Worm (Caenorhabditis elegans) whole organism, L4 larva: ENCODE measurements around the gene W07G1.1.

ENCODE experiments used
- D1046.2 ChIP-seq: fragments of 200-800 bp; sonication (Bioruptor generic); IDR thresholded peaks from 2 replicates; pipeline ENCODE4 v1.3.6; 2022; ENCODE audit warnings: missing genetic modification characterization, missing compliant biosample characterization
- F10B5.3 ChIP-seq: sonication (generic microtip); optimal IDR thresholded peaks from 2 replicates; lab custom pipeline; 2016; ENCODE audit warnings: mild to moderate bottlenecking, missing genetic modification characterization, missing compliant biosample characterization
- F26F4.8 ChIP-seq: fragments of 200-800 bp; sonication (Bioruptor generic); conservative IDR thresholded peaks from 2 replicates; pipeline ENCODE4 v1.3.6; 2022; ENCODE audit warnings: missing genetic modification characterization, missing compliant biosample characterization
- F44E2.7 ChIP-seq: fragments of 200-800 bp; sonication (Bioruptor generic); IDR thresholded peaks from 2 replicates; pipeline ENCODE4 v2.1.2; 2022; ENCODE audit warnings: missing genetic modification characterization, missing compliant biosample characterization
- F49E8.2 ChIP-seq: sonication (generic microtip); optimal IDR thresholded peaks from 2 replicates; lab custom pipeline; 2016; ENCODE audit warnings: missing compliant biosample characterization, mild to moderate bottlenecking, missing genetic modification characterization, borderline replicate concordance
- R02D3.7 ChIP-seq: fragments of 150-350 bp; sonication (generic microtip); optimal IDR thresholded peaks from 3 replicates; lab custom pipeline; 2014; ENCODE audit warnings: missing biosample characterization, missing genetic modification characterization
- T26A8.4 ChIP-seq: fragments of 200-800 bp; sonication (Bioruptor generic); IDR thresholded peaks from 2 replicates; pipeline ENCODE4 v1.3.6; 2022; ENCODE audit warnings: missing genetic modification characterization, missing compliant biosample characterization
- Y105C5A.15 ChIP-seq: fragments of 200-800 bp; sonication (Bioruptor generic); IDR thresholded peaks from 2 replicates; pipeline ENCODE4 v1.3.6; 2022; ENCODE audit warnings: missing genetic modification characterization, missing compliant biosample characterization
- ZK337.2 ChIP-seq: fragments of 200-800 bp; sonication (Bioruptor generic); IDR thresholded peaks from 2 replicates; pipeline ENCODE4 v1.3.6; 2022; ENCODE audit warnings: missing genetic modification reagents, missing genetic modification characterization, missing compliant biosample characterization
- aha-1 ChIP-seq: fragments of 150-350 bp; peaks from one replicate; lab custom pipeline; 2014; ENCODE audit warnings: missing biosample characterization, missing genetic modification characterization
- aly-2 ChIP-seq: sonication (generic microtip); optimal IDR thresholded peaks from 2 replicates; lab custom pipeline; 2018; ENCODE audit warnings: missing biosample characterization, missing genetic modification characterization
- ama-1 ChIP-seq: fragments of 150-350 bp; optimal IDR thresholded peaks from 2 replicates; lab custom pipeline; 2014; ENCODE audit warnings: inconsistent platforms, mixed read lengths
- attf-4 ChIP-seq: sonication (generic microtip); optimal IDR thresholded peaks from 3 replicates; lab custom pipeline; 2017; ENCODE audit warnings: missing biosample characterization, missing genetic modification characterization
- ceh-28 ChIP-seq: fragments of 150-350 bp; optimal IDR thresholded peaks from 2 replicates; lab custom pipeline; 2014; ENCODE audit warnings: missing biosample characterization, missing genetic modification reagents, missing genetic modification characterization
- ceh-32 ChIP-seq: sonication (generic microtip); optimal IDR thresholded peaks from 2 replicates; lab custom pipeline; 2016; ENCODE audit warnings: mild to moderate bottlenecking, missing genetic modification characterization, missing compliant biosample characterization; ENCODE audit not compliant: poor library complexity
- ceh-44 ChIP-seq: fragments of 200-800 bp; sonication (Bioruptor generic); IDR thresholded peaks from 2 replicates; pipeline ENCODE4 v1.3.6; 2022; ENCODE audit warnings: missing genetic modification reagents, missing genetic modification characterization, missing compliant biosample characterization
- ceh-62 ChIP-seq: sonication (generic microtip); optimal IDR thresholded peaks from 2 replicates; lab custom pipeline; 2017; ENCODE audit warnings: missing biosample characterization, missing genetic modification characterization
- ceh-82 ChIP-seq: sonication (generic microtip); optimal IDR thresholded peaks from 2 replicates; lab custom pipeline; 2017; ENCODE audit warnings: missing biosample characterization, missing genetic modification characterization
- cey-2 ChIP-seq: sonication (generic microtip); optimal IDR thresholded peaks from 3 replicates; lab custom pipeline; 2017; ENCODE audit warnings: missing genetic modification characterization, mild to moderate bottlenecking, missing compliant biosample characterization, antibody characterized with exemption, borderline replicate concordance; ENCODE audit not compliant: insufficient read depth
- daf-16 ChIP-seq, 3 experiments: sonication (generic microtip); optimal IDR thresholded peaks; 2 replicates each; lab custom pipeline; 2016 to 2017; ENCODE audit warnings: missing genetic modification characterization in 3 of 3, missing genetic modification reagents in 3 of 3, mild to moderate bottlenecking in 2 of 3, missing compliant biosample characterization in 2 of 3, missing biosample characterization in 1 of 3, moderate library complexity in 1 of 3
- daf-19 ChIP-seq: fragments of 200-800 bp; sonication (Bioruptor generic); conservative IDR thresholded peaks from 2 replicates; pipeline ENCODE4 v1.3.6; 2022; ENCODE audit warnings: missing genetic modification characterization, missing compliant biosample characterization
- dve-1 ChIP-seq: sonication (generic microtip); optimal IDR thresholded peaks from 2 replicates; lab custom pipeline; 2017; ENCODE audit warnings: antibody characterized with exemption, mild to moderate bottlenecking, missing genetic modification characterization, missing compliant biosample characterization; ENCODE audit not compliant: insufficient read depth
- egl-27 ChIP-seq: sonication (generic microtip); optimal IDR thresholded peaks from 3 replicates; lab custom pipeline; 2017; ENCODE audit warnings: missing biosample characterization, missing genetic modification reagents, missing genetic modification characterization
- fkh-10 ChIP-seq: fragments of 150-350 bp; optimal IDR thresholded peaks from 2 replicates; lab custom pipeline; 2014; ENCODE audit warnings: missing biosample characterization, missing genetic modification reagents, missing genetic modification characterization
- fos-1 ChIP-seq: fragments of 150-350 bp; optimal IDR thresholded peaks from 2 replicates; lab custom pipeline; 2014; ENCODE audit warnings: missing biosample characterization, missing genetic modification characterization
- hif-1 ChIP-seq, 2 experiments: sonication (generic microtip); optimal IDR thresholded peaks; 2 replicates each; lab custom pipeline; 2016 to 2017; ENCODE audit warnings: missing compliant biosample characterization in 2 of 2, missing genetic modification characterization in 2 of 2, missing genetic modification reagents in 2 of 2, missing genotype in 2 of 2, mild to moderate bottlenecking in 1 of 2
- jun-1 ChIP-seq: fragments of 150-350 bp; optimal IDR thresholded peaks from 2 replicates; lab custom pipeline; 2014; ENCODE audit warnings: missing biosample characterization, missing genetic modification reagents, missing genetic modification characterization
- lim-7 ChIP-seq: fragments of 200-800 bp; sonication (Bioruptor generic); IDR thresholded peaks from 2 replicates; pipeline ENCODE4 v1.3.6; 2022; ENCODE audit warnings: missing genetic modification characterization, missing compliant biosample characterization
- lin-15B ChIP-seq: fragments of 150-350 bp; sonication (generic microtip); optimal IDR thresholded peaks from 3 replicates; lab custom pipeline; 2014; ENCODE audit warnings: missing biosample characterization, missing genetic modification characterization
- lin-29 ChIP-seq: fragments of 200-800 bp; sonication (Bioruptor generic); IDR thresholded peaks from 2 replicates; pipeline ENCODE4 v1.3.6; 2022; ENCODE audit warnings: missing genetic modification reagents, missing genetic modification characterization, missing compliant biosample characterization
- lin-38 ChIP-seq: fragments of 200-800 bp; sonication (Bioruptor generic); IDR thresholded peaks from 2 replicates; pipeline ENCODE4 v1.3.6; 2022; ENCODE audit warnings: missing genetic modification reagents, missing genetic modification characterization, missing compliant biosample characterization
- lin-39 ChIP-seq: fragments of 150-350 bp; optimal IDR thresholded peaks from 2 replicates; lab custom pipeline; 2014; ENCODE audit warnings: missing biosample characterization, missing genetic modification reagents, missing genetic modification characterization
- madf-5 ChIP-seq, 2 experiments: fragments of 200-800 bp; sonication (Bioruptor generic); IDR thresholded peaks; 2 replicates each; pipeline ENCODE4 v1.3.6; 2022; ENCODE audit warnings: missing compliant biosample characterization in 2 of 2, missing genetic modification characterization in 2 of 2
- mdt-29 ChIP-seq: fragments of 200-800 bp; sonication (Bioruptor generic); IDR thresholded peaks from 2 replicates; pipeline ENCODE4 v1.3.6; 2022; ENCODE audit warnings: missing genetic modification reagents, missing genetic modification characterization, missing compliant biosample characterization
- mxl-2 ChIP-seq: fragments of 200-800 bp; sonication (Bioruptor generic); conservative IDR thresholded peaks from 2 replicates; pipeline ENCODE4 v1.3.6; 2022; ENCODE audit warnings: missing genetic modification reagents, missing genetic modification characterization, missing compliant biosample characterization
- mxl-3 ChIP-seq: fragments of 200-800 bp; sonication (Bioruptor generic); optimal IDR thresholded peaks from 2 replicates; lab custom pipeline; 2018; ENCODE audit warnings: mild to moderate bottlenecking, missing genetic modification characterization, missing compliant biosample characterization
- nhr-10 ChIP-seq: fragments of 150-350 bp; optimal IDR thresholded peaks from 2 replicates; lab custom pipeline; 2014; ENCODE audit warnings: missing biosample characterization, missing genetic modification characterization
- nhr-102 ChIP-seq: sonication (generic microtip); optimal IDR thresholded peaks from 2 replicates; lab custom pipeline; 2016; ENCODE audit warnings: mild to moderate bottlenecking, missing genetic modification characterization, moderate library complexity, missing compliant biosample characterization
- nhr-11 ChIP-seq: fragments of 150-350 bp; optimal IDR thresholded peaks from 2 replicates; lab custom pipeline; 2014; ENCODE audit warnings: missing biosample characterization, missing genetic modification characterization
- nhr-237 ChIP-seq: sonication (generic microtip); optimal IDR thresholded peaks from 2 replicates; lab custom pipeline; 2017; ENCODE audit warnings: missing biosample characterization, missing genetic modification characterization
- nhr-25 ChIP-seq: sonication (generic microtip); optimal IDR thresholded peaks from 2 replicates; lab custom pipeline; 2017; ENCODE audit warnings: missing genetic modification characterization, mild to moderate bottlenecking, missing compliant biosample characterization, antibody characterized with exemption, moderate library complexity, borderline replicate concordance; ENCODE audit not compliant: insufficient read depth
- nhr-28 ChIP-seq: fragments of 150-350 bp; optimal IDR thresholded peaks from 2 replicates; lab custom pipeline; 2014; ENCODE audit warnings: missing biosample characterization, missing genetic modification characterization
- nhr-42 ChIP-seq: fragments of 200-800 bp; sonication (Bioruptor generic); IDR thresholded peaks from 2 replicates; pipeline ENCODE4 v1.3.6; 2022; ENCODE audit warnings: missing genetic modification characterization, missing compliant biosample characterization
- nhr-48 ChIP-seq: sonication (generic microtip); optimal IDR thresholded peaks from 2 replicates; lab custom pipeline; 2016; ENCODE audit warnings: mild to moderate bottlenecking, missing genetic modification characterization, missing compliant biosample characterization
- nhr-6 ChIP-seq: fragments of 150-350 bp; optimal IDR thresholded peaks from 2 replicates; lab custom pipeline; 2014; ENCODE audit warnings: missing biosample characterization, missing genetic modification characterization
- nhr-76 ChIP-seq: fragments of 150-350 bp; optimal IDR thresholded peaks from 2 replicates; lab custom pipeline; 2014; ENCODE audit warnings: missing biosample characterization, missing genetic modification characterization
- nhr-77 ChIP-seq: fragments of 150-350 bp; optimal IDR thresholded peaks from 2 replicates; lab custom pipeline; 2014; ENCODE audit warnings: missing biosample characterization, missing genetic modification characterization
- spr-1 ChIP-seq: sonication (generic microtip); optimal IDR thresholded peaks from 2 replicates; lab custom pipeline; 2016; ENCODE audit warnings: mild to moderate bottlenecking, missing genetic modification characterization, missing compliant biosample characterization
- spr-3 ChIP-seq: fragments of 200-800 bp; sonication (Bioruptor generic); optimal IDR thresholded peaks from 2 replicates; lab custom pipeline; 2018; ENCODE audit warnings: mild to moderate bottlenecking, missing genetic modification characterization, missing compliant biosample characterization
- vab-7 ChIP-seq: fragments of 200-800 bp; sonication (Bioruptor generic); IDR thresholded peaks from 2 replicates; pipeline ENCODE4 v1.3.6; 2022; ENCODE audit warnings: missing genetic modification reagents, missing genetic modification characterization, missing compliant biosample characterization
- zag-1 ChIP-seq: fragments of 150-350 bp; optimal IDR thresholded peaks from 2 replicates; lab custom pipeline; 2014; ENCODE audit warnings: missing biosample characterization, missing genetic modification characterization
- zfp-3 ChIP-seq: fragments of 200-800 bp; sonication (Bioruptor generic); conservative IDR thresholded peaks from 2 replicates; pipeline ENCODE4 v1.3.6; 2022; ENCODE audit warnings: missing genetic modification reagents, missing genetic modification characterization, missing compliant biosample characterization
- zip-2 ChIP-seq: fragments of 150-350 bp; optimal IDR thresholded peaks from 2 replicates; lab custom pipeline; 2014; ENCODE audit warnings: missing biosample characterization, missing genetic modification characterization

W07G1.1 gene

ce11 chrII:13956529-13956928 lies 17.1 kb upstream of the W07G1.1 start (continued):
- TF ChIP-seq zip-2 (tag; lab: Kevin White, UChicago) (no peak), lin-15B (tag; lab: Kevin White, UChicago) (no peak), F26F4.8 (no peak), nhr-237 (tag; lab: Kevin White, UChicago) (no peak), vab-7 (no peak), lin-29 (no peak), ceh-62 (tag; lab: Kevin White, UChicago) (no peak), spr-3 (no peak), D1046.2 (GFP tag; lab: Robert Waterston, UW) (no peak), ceh-44 (GFP tag; lab: Robert Waterston, UW) (no peak), nhr-11 (no peak), R02D3.7 (no peak), lin-38 (GFP tag; lab: Robert Waterston, UW) (peak; percentile 69), aly-2 (tag; lab: Kevin White, UChicago) (no peak), F44E2.7 (GFP tag; lab: Robert Waterston, UW) (no peak), daf-16 (GFP tag; optimal IDR thresholded peaks at IDR 0.05; lab: Kevin White, UChicago) (peak in 1 of 2 experiments; percentile 21), daf-16 (tag; optimal IDR thresholded peaks at IDR 0.05; lab: Kevin White, UChicago) (peak; percentile 89), nhr-6 (no peak), mxl-2 (GFP tag; lab: Robert Waterston, UW) (no peak), F49E8.2 (tag; lab: Kevin White, UChicago) (no peak), T26A8.4 (GFP tag; lab: Robert Waterston, UW) (no peak), lim-7 (GFP tag; lab: Robert Waterston, UW) (no peak), jun-1 (no peak), Y105C5A.15 (GFP tag; lab: Robert Waterston, UW) (no peak), ceh-82 (tag; lab: Kevin White, UChicago) (no peak), egl-27 (no peak), daf-19 (GFP tag; lab: Robert Waterston, UW) (no peak), ceh-32 (no peak), mdt-29 (GFP tag; lab: Robert Waterston, UW) (no peak), cey-2 (tag; lab: Kevin White, UChicago) (no peak), zag-1 (tag; lab: Kevin White, UChicago) (no peak), nhr-76 (tag; lab: Kevin White, UChicago) (no peak), fkh-10 (no peak), nhr-10 (no peak), ceh-28 (tag; lab: Kevin White, UChicago) (no peak), zfp-3 (GFP tag; lab: Robert Waterston, UW) (no peak), nhr-77 (peak; percentile 99), nhr-102 (tag; lab: Kevin White, UChicago) (peak; percentile 90), ZK337.2 (GFP tag; lab: Robert Waterston, UW) (no peak), nhr-28 (tag; lab: Kevin White, UChicago) (peak; percentile 99), dve-1 (tag; lab: Kevin White, UChicago) (peak; percentile 76), F10B5.3 (no peak), mxl-3 (GFP tag; lab: Kevin White, UChicago) (peak; percentile 31), madf-5 (GFP tag; IDR thresholded peaks at IDR 0.05; lab: Robert Waterston, UW) (no peak), nhr-25 (tag; lab: Kevin White, UChicago) (no peak), attf-4 (tag; lab: Kevin White, UChicago) (no peak), aha-1 (peak; percentile 64), nhr-42 (peak; percentile 51; the same call in 1 of the 2 replicates), ama-1 (lab: Kevin White, UChicago) (no peak), nhr-48 (tag; lab: Kevin White, UChicago) (peak; percentile 18), spr-1 (no peak), fos-1 (tag; lab: Kevin White, UChicago) (no peak), lin-39 (tag; lab: Kevin White, UChicago) (no peak), hif-1 (tag; optimal IDR thresholded peaks at IDR 0.05; lab: Kevin White, UChicago) (peak in 1 of 2 experiments; percentile 54)
